Fruit fly (Drosophila melanogaster) whole organism, prepupa: ENCODE results near the gene CG7987.

Experiments used
- Blimp-1 ChIP-seq: fragments of 200-800 bp; sonication (Bioruptor generic); optimal IDR thresholded peaks from 3 replicates; lab custom pipeline; 2017; ENCODE audit warnings: missing biosample characterization, missing genetic modification characterization, mild to moderate bottlenecking, moderate library complexity, missing genetic modification reagents
- CG10631 ChIP-seq: fragments of 200-800 bp; sonication (Bioruptor generic); optimal IDR thresholded peaks from 2 replicates; lab custom pipeline; 2016; ENCODE audit warnings: missing biosample characterization, missing genetic modification characterization
- CG10669 ChIP-seq: fragments of 200-800 bp; sonication (Bioruptor generic); optimal IDR thresholded peaks from 3 replicates; lab custom pipeline; 2018; ENCODE audit warnings: missing biosample characterization, mild to moderate bottlenecking, missing genetic modification characterization, moderate library complexity
- CG11294 ChIP-seq: fragments of 200-800 bp; sonication (Bioruptor generic); IDR thresholded peaks from 2 replicates; pipeline ENCODE4 v1.3.6; 2022; ENCODE audit warnings: missing biosample characterization, missing genetic modification characterization
- CG11902 ChIP-seq: fragments of 200-800 bp; sonication (Bioruptor generic); optimal IDR thresholded peaks from 3 replicates; lab custom pipeline; 2016; ENCODE audit warnings: missing biosample characterization, missing genetic modification characterization
- CG15336 ChIP-seq: fragments of 200-800 bp; sonication (Bioruptor generic); IDR thresholded peaks from 2 replicates; pipeline ENCODE4 v1.3.6; 2022; ENCODE audit warnings: missing biosample characterization, missing genetic modification characterization
- CG1621 ChIP-seq: fragments of 200-800 bp; sonication (Bioruptor generic); optimal IDR thresholded peaks from 3 replicates; lab custom pipeline; 2018; ENCODE audit warnings: missing biosample characterization, mild to moderate bottlenecking, missing genetic modification characterization
- CG3032 ChIP-seq: fragments of 200-800 bp; optimal IDR thresholded peaks from 2 replicates; lab custom pipeline; 2019; ENCODE audit warnings: missing biosample characterization, mild to moderate bottlenecking, missing genetic modification characterization, moderate library complexity
- CG31627 ChIP-seq: fragments of 200-800 bp; sonication (Bioruptor generic); optimal IDR thresholded peaks from 3 replicates; lab custom pipeline; 2016; ENCODE audit warnings: missing biosample characterization, missing genetic modification characterization
- CG32006 ChIP-seq: fragments of 200-800 bp; sonication (Bioruptor generic); optimal IDR thresholded peaks from 3 replicates; lab custom pipeline; 2017; ENCODE audit warnings: missing biosample characterization, mild to moderate bottlenecking, missing genetic modification characterization
- CG34406 ChIP-seq: fragments of 200-800 bp; sonication (Bioruptor generic); optimal IDR thresholded peaks from 3 replicates; lab custom pipeline; 2016; ENCODE audit warnings: missing biosample characterization, missing genetic modification characterization
- CG3919 ChIP-seq: fragments of 200-800 bp; sonication (Bioruptor generic); optimal IDR thresholded peaks from 3 replicates; lab custom pipeline; 2016; ENCODE audit warnings: missing biosample characterization, missing genetic modification characterization
- CG6163 ChIP-seq: fragments of 200-800 bp; sonication (Bioruptor generic); IDR thresholded peaks from 3 replicates; pipeline ENCODE4 v1.3.6; 2022; ENCODE audit warnings: missing biosample characterization, missing genetic modification characterization
- CG6276 ChIP-seq: fragments of 200-800 bp; sonication (Bioruptor generic); optimal IDR thresholded peaks from 2 replicates; lab custom pipeline; 2017; ENCODE audit warnings: missing biosample characterization, mild to moderate bottlenecking, missing genetic modification characterization
- CG6854 ChIP-seq: fragments of 200-800 bp; sonication (Bioruptor generic); optimal IDR thresholded peaks from 2 replicates; lab custom pipeline; 2017; ENCODE audit warnings: missing biosample characterization, mild to moderate bottlenecking, missing genetic modification characterization
- CG7368 ChIP-seq: fragments of 200-800 bp; sonication (Bioruptor generic); optimal IDR thresholded peaks from 3 replicates; lab custom pipeline; 2016; ENCODE audit warnings: missing biosample characterization, missing genetic modification characterization
- CG8632 ChIP-seq: fragments of 200-800 bp; sonication (Bioruptor generic); optimal IDR thresholded peaks from 3 replicates; lab custom pipeline; 2016; ENCODE audit warnings: missing biosample characterization, missing genetic modification characterization
- CG9139 ChIP-seq: fragments of 200-800 bp; sonication (Bioruptor generic); optimal IDR thresholded peaks from 3 replicates; lab custom pipeline; 2017; ENCODE audit warnings: missing biosample characterization, mild to moderate bottlenecking, missing genetic modification characterization
- Eip75B ChIP-seq: fragments of 200-800 bp; sonication (Bioruptor generic); optimal IDR thresholded peaks from 3 replicates; lab custom pipeline; 2016; ENCODE audit warnings: missing biosample characterization, missing genetic modification characterization
- Eip78C ChIP-seq: fragments of 200-800 bp; sonication (Bioruptor generic); peaks from one replicate; lab custom pipeline; 2016; ENCODE audit warnings: missing biosample characterization, missing genetic modification characterization
- Eip93F ChIP-seq: fragments of 200-800 bp; sonication (Bioruptor generic); optimal IDR thresholded peaks from 2 replicates; lab custom pipeline; 2016; ENCODE audit warnings: missing biosample characterization, mild to moderate bottlenecking, missing genetic modification characterization
- Ets96B ChIP-seq: fragments of 200-800 bp; optimal IDR thresholded peaks from 2 replicates; lab custom pipeline; 2019; ENCODE audit warnings: missing biosample characterization, mild to moderate bottlenecking, missing genetic modification characterization, moderate library complexity
- Gug ChIP-seq: fragments of 200-800 bp; sonication (Bioruptor generic); IDR thresholded peaks from 2 replicates; pipeline ENCODE4 v1.3.6; 2022; ENCODE audit warnings: missing biosample characterization, missing genetic modification characterization
- Hr38 ChIP-seq: sonication (Bioruptor generic); optimal IDR thresholded peaks from 2 replicates; lab custom pipeline; 2016; ENCODE audit warnings: missing biosample characterization, missing genetic modification characterization
- Hr39 ChIP-seq: fragments of 200-800 bp; sonication (Bioruptor generic); optimal IDR thresholded peaks from 2 replicates; lab custom pipeline; 2016; ENCODE audit warnings: missing biosample characterization, missing genetic modification characterization
- Lpt ChIP-seq: fragments of 200-800 bp; sonication (Bioruptor generic); optimal IDR thresholded peaks from 3 replicates; lab custom pipeline; 2016; ENCODE audit warnings: missing biosample characterization, missing genetic modification characterization
- Met ChIP-seq: fragments of 200-800 bp; sonication (Bioruptor generic); optimal IDR thresholded peaks from 3 replicates; lab custom pipeline; 2016; ENCODE audit warnings: missing biosample characterization, missing genetic modification characterization
- Smox ChIP-seq: fragments of 200-800 bp; sonication (Bioruptor generic); optimal IDR thresholded peaks from 3 replicates; lab custom pipeline; 2016; ENCODE audit warnings: missing biosample characterization, missing genetic modification characterization
- Sox102F ChIP-seq: fragments of 200-800 bp; sonication (Bioruptor generic); optimal IDR thresholded peaks from 2 replicates; lab custom pipeline; 2016; ENCODE audit warnings: missing biosample characterization, mild to moderate bottlenecking, missing genetic modification characterization
- Sox14 ChIP-seq: fragments of 200-800 bp; sonication (Bioruptor generic); optimal IDR thresholded peaks from 3 replicates; lab custom pipeline; 2016; ENCODE audit warnings: missing biosample characterization, missing genetic modification characterization
- achi ChIP-seq: fragments of 200-800 bp; sonication (Bioruptor generic); optimal IDR thresholded peaks from 3 replicates; lab custom pipeline; 2016; ENCODE audit warnings: missing biosample characterization, missing genetic modification characterization
- acj6 ChIP-seq: fragments of 200-800 bp; sonication (Bioruptor generic); optimal IDR thresholded peaks from 3 replicates; lab custom pipeline; 2016; ENCODE audit warnings: missing biosample characterization, missing genetic modification characterization
- dac ChIP-seq: fragments of 200-800 bp; sonication (Bioruptor generic); optimal IDR thresholded peaks from 2 replicates; lab custom pipeline; 2017; ENCODE audit warnings: missing biosample characterization, mild to moderate bottlenecking, missing genetic modification characterization
- dsx ChIP-seq: fragments of 200-800 bp; optimal IDR thresholded peaks from 3 replicates; lab custom pipeline; 2019; ENCODE audit warnings: missing biosample characterization, mild to moderate bottlenecking, missing genetic modification characterization, moderate library complexity; ENCODE audit not compliant: poor library complexity, severe bottlenecking
- esn ChIP-seq: fragments of 200-800 bp; sonication (Bioruptor generic); optimal IDR thresholded peaks from 2 replicates; lab custom pipeline; 2016; ENCODE audit warnings: missing biosample characterization, mild to moderate bottlenecking, missing genetic modification characterization, moderate library complexity
- fd85E ChIP-seq: fragments of 200-800 bp; sonication (Bioruptor generic); optimal IDR thresholded peaks from 3 replicates; lab custom pipeline; 2016; ENCODE audit warnings: missing biosample characterization, missing genetic modification characterization
- fkh ChIP-seq: fragments of 200-800 bp; sonication (Bioruptor generic); optimal IDR thresholded peaks from 3 replicates; lab custom pipeline; 2017; ENCODE audit warnings: missing biosample characterization, mild to moderate bottlenecking, missing genetic modification characterization, moderate library complexity
- lz ChIP-seq: fragments of 200-800 bp; sonication (Bioruptor generic); optimal IDR thresholded peaks from 3 replicates; lab custom pipeline; 2016; ENCODE audit warnings: missing biosample characterization, missing genetic modification characterization
- net ChIP-seq: fragments of 200-800 bp; sonication (Bioruptor generic); optimal IDR thresholded peaks from 3 replicates; lab custom pipeline; 2016; ENCODE audit warnings: missing biosample characterization, missing genetic modification characterization
- svp ChIP-seq: fragments of 200-800 bp; sonication (Bioruptor generic); peaks from one replicate; lab custom pipeline; 2016; ENCODE audit warnings: missing biosample characterization, missing genetic modification characterization
- topi ChIP-seq: fragments of 200-800 bp; sonication (Bioruptor generic); optimal IDR thresholded peaks from 3 replicates; lab custom pipeline; 2016; ENCODE audit warnings: missing biosample characterization, missing genetic modification characterization
- vri ChIP-seq: fragments of 200-800 bp; sonication (Bioruptor generic); optimal IDR thresholded peaks from 3 replicates; lab custom pipeline; 2016; ENCODE audit warnings: missing biosample characterization, mild to moderate bottlenecking, missing genetic modification characterization

CG7987 gene

dm6 chr3R:14576692-14577646 lies 1.3 kb upstream of the CG7987 start, which contains the start of gene stumps (continued):
- TF ChIP-seq CG6276 (GFP tag; lab: Kevin White, UChicago) (peak; percentile 44), vri (GFP tag; lab: Kevin White, UChicago) (no peak), Eip78C (GFP tag; lab: Kevin White, UChicago) (no peak), CG11294 (no peak), CG9139 (GFP tag; lab: Kevin White, UChicago) (no peak), Smox (GFP tag; lab: Kevin White, UChicago) (no peak), esn (GFP tag; lab: Kevin White, UChicago) (no peak), Eip75B (GFP tag; lab: Kevin White, UChicago) (no peak), fkh (GFP tag; lab: Kevin White, UChicago) (peak; percentile 26), Eip93F (no peak), CG6854 (GFP tag; lab: Kevin White, UChicago) (no peak), net (GFP tag; lab: Kevin White, UChicago) (no peak), fd85E (GFP tag; lab: Kevin White, UChicago) (no peak), CG3032 (no peak), CG15336 (GFP tag; lab: Robert Waterston, UW) (peak; percentile 25; the same call in 1 of the 2 replicates), CG31627 (no peak), CG7368 (GFP tag; lab: Kevin White, UChicago) (no peak), CG6163 (no peak), svp (GFP tag; lab: Kevin White, UChicago) (no peak)

DNA sequence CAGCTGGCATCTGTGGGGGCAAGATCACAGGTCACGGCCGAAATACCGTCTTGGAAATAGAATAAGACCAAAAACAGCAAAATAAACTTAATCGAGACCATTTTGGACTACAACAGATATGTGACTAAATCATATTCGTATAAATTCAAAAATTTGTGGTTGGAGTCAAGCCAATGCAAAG lies 714 bp upstream of the CG7987 start, which contains the start of gene CG44094:
Gene CG44094 (minus strand): TSS at position 101 of the 181 bp plus-strand sequence.
- no peak for TF ChIP-seq svp (GFP tag; lab: Kevin White, UChicago)
- no peak for TF ChIP-seq acj6 (GFP tag; lab: Kevin White, UChicago)
- no peak for TF ChIP-seq CG7368 (GFP tag; lab: Kevin White, UChicago)
- no peak for TF ChIP-seq Sox14 (GFP tag; lab: Kevin White, UChicago)
- TF ChIP-seq CG34406 (GFP tag; lab: Kevin White, UChicago) = no peak
- TF ChIP-seq CG32006 (GFP tag; lab: Kevin White, UChicago) = no peak
- no peak for TF ChIP-seq CG3919 (GFP tag; lab: Kevin White, UChicago)
- no peak for TF ChIP-seq fkh (GFP tag; lab: Kevin White, UChicago)
- no peak for TF ChIP-seq CG11902 (GFP tag; lab: Kevin White, UChicago)
- TF ChIP-seq Lpt (GFP tag; lab: Kevin White, UChicago) = no peak
- TF ChIP-seq CG6276 (GFP tag; lab: Kevin White, UChicago) = no peak
- no peak for TF ChIP-seq Blimp-1 (GFP tag; lab: Kevin White, UChicago)
- TF ChIP-seq net (GFP tag; lab: Kevin White, UChicago) = no peak
- no peak for TF ChIP-seq topi (GFP tag; lab: Kevin White, UChicago)

DNA sequence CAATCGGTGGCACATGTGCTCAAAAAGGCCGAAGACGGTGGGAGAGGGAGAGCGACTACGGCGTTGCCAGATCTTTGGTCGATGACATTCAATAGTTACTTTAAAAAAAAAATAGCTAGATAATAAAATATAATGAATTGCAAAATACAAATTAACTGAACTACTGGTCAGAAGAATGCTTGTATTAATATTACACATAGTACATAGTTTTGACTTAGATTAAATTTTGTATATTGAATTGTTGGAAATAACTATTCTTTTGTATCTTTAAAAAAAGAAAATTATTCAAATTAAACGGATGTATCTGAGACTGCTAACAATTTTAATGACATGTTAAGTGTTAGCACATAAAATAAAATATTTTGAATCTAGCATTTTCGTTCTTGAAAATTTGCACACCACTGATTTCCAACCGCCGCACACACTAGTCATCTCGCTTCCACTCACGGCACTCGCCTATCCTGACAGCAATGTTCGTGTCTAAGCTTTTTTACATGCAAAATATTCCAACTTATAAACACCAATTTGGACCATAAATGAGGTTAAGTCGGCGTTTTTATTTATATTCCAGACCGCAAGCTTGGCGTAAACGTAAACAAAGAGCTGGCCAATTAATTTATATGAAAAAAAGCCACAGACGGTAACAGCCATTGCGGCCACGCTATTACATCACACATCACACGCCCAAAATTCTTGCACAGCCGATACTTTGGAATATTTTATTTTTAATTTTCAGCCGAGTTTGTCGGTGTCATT lies 547 bp downstream of the CG7987 start:
- peak; percentile 77 for TF ChIP-seq achi (GFP tag; lab: Kevin White, UChicago)
- peak; percentile 50; the same call in 1 of the 2 replicates for TF ChIP-seq CG15336 (GFP tag; lab: Robert Waterston, UW)
- no peak for TF ChIP-seq CG9139 (GFP tag; lab: Kevin White, UChicago)
- TF ChIP-seq CG8632 (GFP tag; lab: Kevin White, UChicago) = peak; percentile 59
- TF ChIP-seq Hr39 (GFP tag; lab: Kevin White, UChicago) = peak; percentile 63
- peak; percentile 30 for TF ChIP-seq Blimp-1 (GFP tag; lab: Kevin White, UChicago)
- no peak for TF ChIP-seq dac (GFP tag; lab: Kevin White, UChicago)
- TF ChIP-seq acj6 (GFP tag; lab: Kevin White, UChicago) = peak; percentile 65
- peak; percentile 82 for TF ChIP-seq CG10631 (GFP tag; lab: Kevin White, UChicago)
- TF ChIP-seq topi (GFP tag; lab: Kevin White, UChicago) = peak; percentile 52
- peak; percentile 68 for TF ChIP-seq CG31627
- TF ChIP-seq CG10669 (GFP tag; lab: Kevin White, UChicago) = peak; percentile 44
- TF ChIP-seq CG7368 (GFP tag; lab: Kevin White, UChicago) = peak; percentile 46
- peak; percentile 40 for TF ChIP-seq fkh (GFP tag; lab: Kevin White, UChicago)
- no peak for TF ChIP-seq CG6854 (GFP tag; lab: Kevin White, UChicago)
- peak; percentile 69 for TF ChIP-seq Met (GFP tag; lab: Kevin White, UChicago)
- TF ChIP-seq Ets96B = peak; percentile 59
- peak; percentile 87 for TF ChIP-seq svp (GFP tag; lab: Kevin White, UChicago)
- peak; percentile 78 for TF ChIP-seq esn (GFP tag; lab: Kevin White, UChicago)
- peak; percentile 33 for TF ChIP-seq dsx (GFP tag; lab: Kevin White, UChicago)
- peak; percentile 78 for TF ChIP-seq lz (GFP tag; lab: Kevin White, UChicago)
- TF ChIP-seq CG32006 (GFP tag; lab: Kevin White, UChicago) = peak; percentile 78
- no peak for TF ChIP-seq Hr38 (GFP tag; lab: Kevin White, UChicago)
- peak; percentile 30 for TF ChIP-seq Sox102F
- no peak for TF ChIP-seq Gug (GFP tag; lab: Robert Waterston, UW)
- TF ChIP-seq Eip93F = no peak
- peak; percentile 17 for TF ChIP-seq CG1621
